Worm (Caenorhabditis elegans): ENCODE results near the gene C45B2.6.

DNA sequence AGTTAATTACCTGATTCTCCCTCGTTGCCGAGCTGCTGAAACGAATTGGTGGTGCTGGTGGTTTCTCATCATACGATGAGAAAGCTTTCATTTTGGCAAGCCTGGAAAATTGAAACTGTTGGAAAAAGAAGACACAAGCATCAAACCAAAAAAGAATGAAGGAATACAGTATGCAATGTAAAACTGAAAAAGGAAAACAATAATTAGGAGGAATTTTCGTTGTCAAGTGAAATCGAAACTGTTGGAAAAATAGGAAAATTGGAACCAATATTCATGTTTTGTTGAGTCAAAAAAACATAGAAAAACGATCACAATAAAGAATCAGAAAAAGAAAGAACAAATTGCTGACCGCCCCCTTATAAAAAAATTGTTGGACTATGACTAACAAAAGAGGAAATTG, 4.2 kb upstream of the C45B2.6 start, which contains the start of gene pak-1:
- TF ChIP-seq unc-39 (tag; optimal IDR thresholded peaks at IDR 0.05) = no peak
- TF ChIP-seq mab-5 (tag; optimal IDR thresholded peaks at IDR 0.05) = no peak
- no peak for TF ChIP-seq zip-8 (tag; optimal IDR thresholded peaks at IDR 0.05)
- TF ChIP-seq flh-1 (GFP tag; optimal IDR thresholded peaks at IDR 0.05) = no peak

Measured in whole organism, mixed stage, embryonic.